Worm (Caenorhabditis elegans) whole organism, L4/young adult: ENCODE data around the gene ZK546.2.

ENCODE experiments used
- W03F9.2 ChIP-seq: fragments of 150-350 bp; optimal IDR thresholded peaks from 2 replicates; lab custom pipeline; 2014; ENCODE audit warnings: missing biosample characterization, missing genetic modification characterization
- him-1 ChIP-seq: sonication (generic microtip); optimal IDR thresholded peaks from 2 replicates; lab custom pipeline; 2016; ENCODE audit warnings: missing genotype, missing genetic modification reagents, missing genetic modification characterization, missing compliant biosample characterization

ce11 chrII:4924729-4925128, 21.1 kb upstream of the ZK546.2 start:
- TF ChIP-seq W03F9.2 (tag; lab: Kevin White, UChicago) (no peak), him-1 (tag; lab: Kevin White, UChicago) (no peak)
